Worm (Caenorhabditis elegans) whole organism, L1 larva: ENCODE measurements around the gene chil-9.
A peak's percentile ranks its signal among the peaks of the same experiment; 100 is the strongest.

Experiments used
- C04F5.9 ChIP-seq: sonication (generic microtip); optimal IDR thresholded peaks from 2 replicates; lab custom pipeline; 2016; ENCODE audit warnings: missing genetic modification characterization, missing compliant biosample characterization
- C16A3.4 ChIP-seq: fragments of 150-350 bp; optimal IDR thresholded peaks from 2 replicates; lab custom pipeline; 2014; ENCODE audit warnings: missing biosample characterization, missing genetic modification characterization
- C34B4.2 ChIP-seq: sonication (generic microtip); optimal IDR thresholded peaks from 2 replicates; lab custom pipeline; 2017; ENCODE audit warnings: mild to moderate bottlenecking, missing genetic modification characterization, missing compliant biosample characterization
- Y116A8C.19 ChIP-seq: sonication (generic microtip); optimal IDR thresholded peaks from 2 replicates; lab custom pipeline; 2016; ENCODE audit warnings: missing compliant biosample characterization, missing genetic modification characterization, borderline replicate concordance
- aly-2 ChIP-seq: fragments of 150-350 bp; optimal IDR thresholded peaks from 2 replicates; lab custom pipeline; 2014; ENCODE audit warnings: missing biosample characterization, missing genetic modification characterization
- blmp-1 ChIP-seq: fragments of 150-350 bp; optimal IDR thresholded peaks from 2 replicates; lab custom pipeline; 2014; ENCODE audit warnings: missing biosample characterization, missing genetic modification characterization
- ceh-82 ChIP-seq, 3 experiments: fragments of 150-350 bp in 1 of 3; sonication (generic microtip) in 2 of 3; optimal IDR thresholded peaks; 2 replicates each; lab custom pipeline; 2014 to 2017; ENCODE audit warnings: missing biosample characterization in 3 of 3, missing genetic modification characterization in 3 of 3
- dpl-1 ChIP-seq, 3 experiments: fragments of 150-350 bp in 2 of 3; sonication (generic microtip) in 1 of 3; optimal IDR thresholded peaks; 2 replicates each; lab custom pipeline; 2014 to 2017; ENCODE audit warnings: missing biosample characterization in 3 of 3, missing genetic modification characterization in 3 of 3, missing genetic modification reagents in 3 of 3
- dsc-1 ChIP-seq: sonication (generic microtip); optimal IDR thresholded peaks from 2 replicates; lab custom pipeline; 2016; ENCODE audit warnings: mild to moderate bottlenecking, missing genetic modification characterization, missing compliant biosample characterization
- egl-13 ChIP-seq: sonication (generic microtip); optimal IDR thresholded peaks from 2 replicates; lab custom pipeline; 2016; ENCODE audit warnings: missing genotype, missing genetic modification reagents, missing genetic modification characterization, missing compliant biosample characterization
- egl-27 ChIP-seq, 2 experiments: fragments of 150-350 bp in 1 of 2; sonication (generic microtip); optimal IDR thresholded peaks; 3 replicates each; lab custom pipeline; 2017 to 2018; ENCODE audit warnings: missing biosample characterization in 2 of 2, missing genetic modification characterization in 2 of 2, missing genetic modification reagents in 2 of 2
- elt-2 ChIP-seq: sonication (generic microtip); optimal IDR thresholded peaks from 2 replicates; lab custom pipeline; 2016; ENCODE audit warnings: missing genetic modification characterization, mild to moderate bottlenecking, inconsistent platforms, missing compliant biosample characterization, missing genetic modification reagents
- elt-3 ChIP-seq, 6 experiments: fragments of 150-350 bp in 1 of 6; sonication (generic microtip); optimal IDR thresholded peaks; 2 replicates each; lab custom pipeline; 2017 to 2018; ENCODE audit warnings: missing biosample characterization in 6 of 6, missing genetic modification characterization in 6 of 6, inconsistent platforms in 1 of 6
- fkh-10 ChIP-seq: sonication (generic microtip); optimal IDR thresholded peaks from 2 replicates; lab custom pipeline; 2017; ENCODE audit warnings: missing biosample characterization, missing genetic modification reagents, missing genetic modification characterization
- fkh-8 ChIP-seq: sonication (generic microtip); optimal IDR thresholded peaks from 2 replicates; lab custom pipeline; 2016; ENCODE audit warnings: mild to moderate bottlenecking, missing genetic modification characterization, missing compliant biosample characterization
- hpl-2 ChIP-seq: fragments of 150-350 bp; optimal IDR thresholded peaks from 2 replicates; lab custom pipeline; 2014; ENCODE audit warnings: missing biosample characterization, missing genetic modification reagents, missing genetic modification characterization
- irx-1 ChIP-seq: sonication (generic microtip); optimal IDR thresholded peaks from 2 replicates; lab custom pipeline; 2016; ENCODE audit warnings: missing genetic modification characterization, missing compliant biosample characterization
- isw-1 ChIP-seq: fragments of 200-800 bp; sonication (Bioruptor generic); IDR thresholded peaks from 2 replicates; pipeline ENCODE4 v1.3.6; 2022; ENCODE audit warnings: missing genetic modification characterization, missing compliant biosample characterization
- jun-1 ChIP-seq: fragments of 150-350 bp; optimal IDR thresholded peaks from 2 replicates; lab custom pipeline; 2014; ENCODE audit warnings: missing biosample characterization, missing genetic modification reagents, missing genetic modification characterization
- lin-13 ChIP-seq: fragments of 150-350 bp; optimal IDR thresholded peaks from 2 replicates; lab custom pipeline; 2014; ENCODE audit warnings: missing biosample characterization, missing genetic modification reagents, missing genetic modification characterization
- lin-14 ChIP-seq: fragments of 200-800 bp; sonication (Bioruptor generic); optimal IDR thresholded peaks from 2 replicates; lab custom pipeline; 2018; ENCODE audit warnings: mild to moderate bottlenecking, missing genetic modification characterization, moderate library complexity, missing compliant biosample characterization
- lin-15B ChIP-seq: fragments of 150-350 bp; sonication (generic microtip); optimal IDR thresholded peaks from 3 replicates; lab custom pipeline; 2014; ENCODE audit warnings: missing biosample characterization, missing genetic modification characterization
- lsy-2 ChIP-seq, 2 experiments: fragments of 150-350 bp; optimal IDR thresholded peaks; 2 replicates each; lab custom pipeline; 2014; ENCODE audit warnings: missing biosample characterization in 2 of 2, missing genetic modification characterization in 2 of 2
- mab-9 ChIP-seq: fragments of 200-800 bp; sonication (Bioruptor generic); IDR thresholded peaks from 2 replicates; pipeline ENCODE4 v1.3.6; 2022; ENCODE audit warnings: missing genetic modification reagents, missing genetic modification characterization, missing compliant biosample characterization
- mdl-1 ChIP-seq, 2 experiments: fragments of 150-350 bp; optimal IDR thresholded peaks; 2 replicates each; lab custom pipeline; 2014 to 2017; ENCODE audit warnings: missing biosample characterization in 2 of 2, missing genetic modification characterization in 2 of 2, inconsistent platforms in 1 of 2
- nhr-11 ChIP-seq: fragments of 150-350 bp; optimal IDR thresholded peaks from 2 replicates; lab custom pipeline; 2014; ENCODE audit warnings: missing biosample characterization, missing genetic modification characterization
- nhr-12 ChIP-seq: sonication (generic microtip); optimal IDR thresholded peaks from 2 replicates; lab custom pipeline; 2017; ENCODE audit warnings: missing biosample characterization, missing genetic modification characterization
- nhr-19 ChIP-seq: fragments of 200-800 bp; sonication (Bioruptor generic); conservative IDR thresholded peaks from 2 replicates; pipeline ENCODE4 v1.3.6; 2022; ENCODE audit warnings: missing genetic modification characterization, missing compliant biosample characterization
- nhr-20 ChIP-seq: sonication (generic microtip); optimal IDR thresholded peaks from 2 replicates; lab custom pipeline; 2016; ENCODE audit warnings: mild to moderate bottlenecking, missing genetic modification characterization, missing compliant biosample characterization
- nhr-237 ChIP-seq: fragments of 150-350 bp; optimal IDR thresholded peaks from 2 replicates; lab custom pipeline; 2014; ENCODE audit warnings: missing biosample characterization, missing genetic modification characterization
- nhr-47 ChIP-seq: sonication (generic microtip); optimal IDR thresholded peaks from 2 replicates; lab custom pipeline; 2016; ENCODE audit warnings: mild to moderate bottlenecking, missing genetic modification characterization, moderate library complexity, missing compliant biosample characterization
- nhr-71 ChIP-seq: sonication (generic microtip); optimal IDR thresholded peaks from 2 replicates; lab custom pipeline; 2016; ENCODE audit warnings: mild to moderate bottlenecking, missing genetic modification characterization, moderate library complexity, missing compliant biosample characterization
- nhr-77 ChIP-seq: fragments of 150-350 bp; optimal IDR thresholded peaks from 2 replicates; lab custom pipeline; 2014; ENCODE audit warnings: missing biosample characterization, missing genetic modification characterization
- nhr-84 ChIP-seq: sonication (generic microtip); optimal IDR thresholded peaks from 2 replicates; lab custom pipeline; 2017; ENCODE audit warnings: missing biosample characterization, missing genetic modification characterization
- nhr-90 ChIP-seq: sonication (generic microtip); optimal IDR thresholded peaks from 2 replicates; lab custom pipeline; 2016; ENCODE audit warnings: mild to moderate bottlenecking, missing genetic modification characterization, missing compliant biosample characterization; ENCODE audit not compliant: poor library complexity
- rnt-1 ChIP-seq: sonication (generic microtip); optimal IDR thresholded peaks from 2 replicates; lab custom pipeline; 2016; ENCODE audit warnings: mild to moderate bottlenecking, missing genetic modification characterization, moderate library complexity, missing compliant biosample characterization
- snpc-4 ChIP-seq: fragments of 150-350 bp; optimal IDR thresholded peaks from 2 replicates; lab custom pipeline; 2014; ENCODE audit warnings: missing biosample characterization, missing genetic modification characterization
- snu-23 ChIP-seq: sonication (generic microtip); optimal IDR thresholded peaks from 2 replicates; lab custom pipeline; 2016; ENCODE audit warnings: missing genetic modification characterization, missing compliant biosample characterization
- sox-4 ChIP-seq: sonication (generic microtip); optimal IDR thresholded peaks from 2 replicates; lab custom pipeline; 2016; ENCODE audit warnings: missing genetic modification characterization, missing compliant biosample characterization
- unc-130 ChIP-seq: fragments of 150-350 bp; optimal IDR thresholded peaks from 2 replicates; lab custom pipeline; 2017; ENCODE audit warnings: missing biosample characterization, missing genetic modification characterization, inconsistent platforms
- unc-30 ChIP-seq: sonication (generic microtip); optimal IDR thresholded peaks from 2 replicates; lab custom pipeline; 2017; ENCODE audit warnings: missing biosample characterization, missing genetic modification characterization
- xbp-1 ChIP-seq: sonication (generic microtip); optimal IDR thresholded peaks from 2 replicates; lab custom pipeline; 2016; ENCODE audit warnings: missing genetic modification characterization, missing compliant biosample characterization
- zip-4 ChIP-seq: fragments of 200-800 bp; sonication (Bioruptor generic); optimal IDR thresholded peaks from 2 replicates; lab custom pipeline; 2018; ENCODE audit warnings: mild to moderate bottlenecking, missing genetic modification characterization, moderate library complexity, missing compliant biosample characterization

The chil-9 gene

DNA sequence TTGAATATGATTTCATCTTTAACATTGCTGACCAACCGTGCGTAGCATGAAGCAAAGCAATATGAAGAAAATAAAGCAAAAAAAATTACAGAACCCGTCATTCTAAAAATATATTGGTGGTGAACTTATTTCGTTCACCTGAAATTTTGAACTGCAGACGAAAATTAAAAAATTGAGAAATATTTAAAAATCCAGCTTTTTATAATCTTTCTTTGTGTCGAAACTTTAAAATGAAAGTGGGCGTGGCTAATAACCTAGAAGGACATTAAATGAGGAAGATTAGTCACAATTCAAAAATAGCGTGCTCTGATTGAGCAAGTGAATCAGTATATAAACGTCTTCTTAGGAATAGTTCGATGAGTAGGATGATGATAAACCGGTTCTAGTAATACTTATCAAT is 4.4 kb upstream of the chil-9 start, which contains the start of gene old-2:
TSS of gene old-2 (minus strand) at position 101 of the 400 bp plus-strand sequence.
- TF ChIP-seq elt-2 (tag; lab: Kevin White, UChicago) (no peak), nhr-77 (tag; lab: Kevin White, UChicago) (no peak), C34B4.2 (no peak), dpl-1 (GFP tag; optimal IDR thresholded peaks at IDR 0.05; lab: Kevin White, UChicago) (no peak), blmp-1 (tag; lab: Kevin White, UChicago) (no peak), nhr-11 (tag; lab: Kevin White, UChicago) (no peak), nhr-19 (GFP tag; lab: Robert Waterston, UW) (no peak), fkh-8 (tag; lab: Kevin White, UChicago) (no peak)

DNA sequence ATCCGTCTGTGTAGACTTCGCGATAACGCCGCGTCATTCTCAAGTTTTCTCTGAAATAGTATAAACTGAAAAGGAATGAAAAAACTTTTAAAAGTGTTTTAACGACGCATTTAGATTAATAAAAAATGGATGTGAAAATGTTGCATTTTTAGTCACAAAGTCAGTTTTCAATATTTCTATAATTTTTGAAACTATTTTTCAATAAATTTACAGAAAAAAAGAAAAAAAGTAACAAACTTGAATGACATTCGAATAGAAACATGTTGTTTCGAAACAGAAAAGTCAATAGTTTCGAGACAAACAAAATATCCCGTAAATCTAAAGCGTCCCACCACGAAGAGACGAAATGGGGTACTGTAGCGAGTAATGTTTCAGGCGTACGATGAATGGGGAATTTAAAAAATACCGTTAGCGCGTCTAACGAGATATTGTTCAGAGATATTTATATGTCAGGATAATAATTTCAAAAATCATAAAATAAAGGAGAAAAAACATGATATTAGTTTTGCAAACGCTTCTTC is 3.1 kb downstream of the chil-9 start, which contains the start of gene rnh-1.2:
TSS of gene rnh-1.2 (minus strand) at position 51 of the 521 bp plus-strand sequence.
- no peak for TF ChIP-seq egl-27 (tag; optimal IDR thresholded peaks at IDR 0.05; lab: Kevin White, UChicago)
- no peak for TF ChIP-seq ceh-82 (tag; optimal IDR thresholded peaks at IDR 0.05; lab: Kevin White, UChicago)
- TF ChIP-seq C16A3.4 (tag; lab: Kevin White, UChicago): no peak
- TF ChIP-seq C04F5.9 (tag; lab: Kevin White, UChicago): no peak
- TF ChIP-seq snpc-4 (tag; lab: Kevin White, UChicago): no peak
- TF ChIP-seq, all 84 proteins: peak for 0

DNA sequence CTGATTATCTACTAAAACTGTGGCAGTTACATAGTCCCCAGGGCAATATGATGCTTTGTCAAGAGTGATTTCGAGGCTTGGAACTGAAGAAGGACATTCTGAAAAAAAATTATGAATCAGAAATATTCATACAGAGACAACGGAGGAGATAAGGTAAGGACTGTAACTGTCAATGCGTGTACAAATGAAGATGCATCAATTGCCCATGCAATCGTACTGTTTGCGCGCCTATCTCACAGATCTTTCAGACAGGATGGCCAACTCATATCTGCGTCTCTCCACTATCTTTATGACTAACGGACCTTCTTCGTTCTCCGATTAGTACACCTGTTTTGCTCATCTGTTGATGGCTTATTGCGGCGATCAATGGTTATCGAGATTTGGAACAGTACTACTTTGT is 4.8 kb downstream of the chil-9 start, which contains the start of gene ZK938.11:
TSS of gene ZK938.11 (minus strand) at position 101 of the 400 bp plus-strand sequence.
- TF ChIP-seq mab-9 (GFP tag; lab: Robert Waterston, UW): no peak
- no peak for TF ChIP-seq lin-13 (GFP tag; lab: Kevin White, UChicago)
- no peak for TF ChIP-seq nhr-12 (tag; lab: Kevin White, UChicago)
- TF ChIP-seq Y116A8C.19 (tag; lab: Kevin White, UChicago): no peak
- no peak for TF ChIP-seq mdl-1 (tag; optimal IDR thresholded peaks at IDR 0.05; lab: Kevin White, UChicago)
- no peak for TF ChIP-seq nhr-237 (tag; lab: Kevin White, UChicago)
- TF ChIP-seq nhr-47 (tag; lab: Kevin White, UChicago): no peak
- no peak for TF ChIP-seq xbp-1 (tag; lab: Kevin White, UChicago)
- TF ChIP-seq irx-1 (tag; lab: Kevin White, UChicago): no peak
- no peak for TF ChIP-seq nhr-20 (tag; lab: Kevin White, UChicago)
- TF ChIP-seq zip-4 (GFP tag; lab: Kevin White, UChicago): no peak
- no peak for TF ChIP-seq unc-30
- no peak for TF ChIP-seq elt-2 (tag; lab: Kevin White, UChicago)
- TF ChIP-seq, all 84 proteins: peak for 0

DNA sequence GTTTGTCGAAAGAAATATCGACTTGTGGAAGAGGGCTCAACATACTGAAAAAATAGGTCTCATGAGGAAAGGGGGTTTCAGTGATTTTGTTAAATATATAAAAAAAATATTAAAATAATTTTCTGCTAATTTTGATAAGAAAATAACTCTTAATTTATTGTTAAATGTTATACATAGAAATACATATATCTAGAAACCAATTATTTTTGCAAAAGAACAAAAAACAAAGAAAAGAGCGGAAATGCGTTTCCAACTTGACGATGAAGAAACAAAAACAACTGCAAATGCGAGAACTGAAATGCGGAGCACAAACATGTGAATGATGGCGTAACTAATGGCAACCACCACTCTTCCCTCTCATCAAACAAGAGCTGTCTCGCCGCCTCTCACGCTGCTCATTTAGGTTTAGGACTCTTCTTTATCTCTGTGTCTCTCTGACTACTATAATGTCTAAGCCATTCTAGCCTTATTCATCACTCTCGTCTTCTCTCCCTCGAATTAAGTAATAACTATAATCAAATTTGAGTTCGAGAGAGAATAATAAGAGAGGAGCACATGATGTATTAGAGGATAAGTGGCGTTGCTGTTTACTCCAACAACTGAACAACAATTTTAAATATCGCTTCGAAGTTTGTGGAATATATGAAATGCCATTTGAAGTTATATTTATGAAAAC is 6.7 kb downstream of the chil-9 start, which contains the start of gene arrd-4:
TSS of gene arrd-4 (minus strand) at position 51 of the 676 bp plus-strand sequence.
- no peak for TF ChIP-seq irx-1 (tag; lab: Kevin White, UChicago)
- TF ChIP-seq nhr-71: no peak
- no peak for TF ChIP-seq nhr-84 (tag; lab: Kevin White, UChicago)
- no peak for TF ChIP-seq hpl-2
- no peak for TF ChIP-seq aly-2 (tag; lab: Kevin White, UChicago)
- no peak for TF ChIP-seq jun-1
- no peak for TF ChIP-seq rnt-1 (tag; lab: Kevin White, UChicago)
- TF ChIP-seq nhr-19 (GFP tag; lab: Robert Waterston, UW): no peak
- TF ChIP-seq lsy-2 (tag; optimal IDR thresholded peaks at IDR 0.05; lab: Kevin White, UChicago): no peak
- no peak for TF ChIP-seq zip-4 (GFP tag; lab: Kevin White, UChicago)
- TF ChIP-seq isw-1 (GFP tag; lab: Robert Waterston, UW): no peak
- TF ChIP-seq nhr-90 (tag; lab: Kevin White, UChicago): no peak
- TF ChIP-seq dsc-1 (tag; lab: Kevin White, UChicago): no peak
- no peak for TF ChIP-seq lin-14 (GFP tag; lab: Kevin White, UChicago)
- TF ChIP-seq elt-3 (tag; optimal IDR thresholded peaks at IDR 0.05; lab: Kevin White, UChicago): no peak
- no peak for TF ChIP-seq nhr-237 (tag; lab: Kevin White, UChicago)
- no peak for TF ChIP-seq nhr-20 (tag; lab: Kevin White, UChicago)
- no peak for TF ChIP-seq fkh-10
- TF ChIP-seq egl-27 (tag; optimal IDR thresholded peaks at IDR 0.05; lab: Kevin White, UChicago): no peak
- no peak for TF ChIP-seq snu-23 (GFP tag; lab: Kevin White, UChicago)
- TF ChIP-seq egl-13 (tag; lab: Kevin White, UChicago): peak; percentile 4
- TF ChIP-seq sox-4 (tag; lab: Kevin White, UChicago): no peak
- TF ChIP-seq C16A3.4 (tag; lab: Kevin White, UChicago): no peak
- no peak for TF ChIP-seq C04F5.9 (tag; lab: Kevin White, UChicago)
- no peak for TF ChIP-seq lin-15B (tag; lab: Kevin White, UChicago)
- no peak for TF ChIP-seq C34B4.2
- no peak for TF ChIP-seq unc-130
